Fruit fly (Drosophila melanogaster): ENCODE results near the gene CG17260.

Gene CG17260

dm6 chr2L:3029012-3029411, 8.0 kb upstream of the CG17260 start, which contains the start of the genes Sf3b2 and CG17219 (continued):
- TF ChIP-seq sqz (GFP tag; optimal IDR thresholded peaks at IDR 0.05): no peak
- TF ChIP-seq CG2120 (GFP tag; optimal IDR thresholded peaks at IDR 0.05): peak; percentile 49
- TF ChIP-seq Max (GFP tag; optimal IDR thresholded peaks at IDR 0.05): peak; percentile 62
- TF ChIP-seq Dref (GFP tag; IDR thresholded peaks at IDR 0.05): peak; percentile 90
- TF ChIP-seq CG15514 (GFP tag; optimal IDR thresholded peaks at IDR 0.05): peak; percentile 1
- TF ChIP-seq tna (GFP tag; IDR thresholded peaks at IDR 0.05; ENCODE audit: partially characterized antibody): peak; percentile 61
- TF ChIP-seq NC2α (GFP tag; optimal IDR thresholded peaks at IDR 0.05): no peak
- TF ChIP-seq Kr (GFP tag; optimal IDR thresholded peaks at IDR 0.05): no peak
- no peak for TF ChIP-seq CG2199 (GFP tag; IDR thresholded peaks at IDR 0.05)
- no peak for TF ChIP-seq CG17328 (GFP tag; IDR thresholded peaks at IDR 0.05)
- TF ChIP-seq nmo (GFP tag; optimal IDR thresholded peaks at IDR 0.05): peak; percentile 40
- no peak for TF ChIP-seq maf-S (GFP tag; optimal IDR thresholded peaks at IDR 0.05)
- peak; percentile 18 for TF ChIP-seq sens (GFP tag)
- TF ChIP-seq HLH54F (GFP tag; optimal IDR thresholded peaks at IDR 0.05): peak; percentile 16
- TF ChIP-seq CG33213 (GFP tag; optimal IDR thresholded peaks at IDR 0.05): peak; percentile 4
- TF ChIP-seq HmgD (GFP tag; optimal IDR thresholded peaks at IDR 0.05): no peak
- TF ChIP-seq zf30C (GFP tag; optimal IDR thresholded peaks at IDR 0.05): no peak
- TF ChIP-seq caup (GFP tag; optimal IDR thresholded peaks at IDR 0.05; ENCODE audit: severe bottlenecking): no peak
- no peak for TF ChIP-seq CG12769 (tag; optimal IDR thresholded peaks at IDR 0.05)
- TF ChIP-seq inv (GFP tag; IDR thresholded peaks at IDR 0.05; ENCODE audit: partially characterized antibody): peak; percentile 50; the same call in 1 of the 2 replicates
- TF ChIP-seq vnd (GFP tag; IDR thresholded peaks at IDR 0.05; ENCODE audit: partially characterized antibody): peak; percentile 52; the same call in 2 of the 3 replicates
- TF ChIP-seq chn (GFP tag; optimal IDR thresholded peaks at IDR 0.05): no peak
- TF ChIP-seq sna (GFP tag; IDR thresholded peaks at IDR 0.05; ENCODE audit: partially characterized antibody): no peak
- peak; percentile 3 for TF ChIP-seq tin (GFP tag; optimal IDR thresholded peaks at IDR 0.05)
- peak; percentile 65 for TF ChIP-seq stwl (tag; optimal IDR thresholded peaks at IDR 0.05)
- TF ChIP-seq CG2129 (GFP tag; IDR thresholded peaks at IDR 0.05; ENCODE audit: partially characterized antibody): peak; percentile 29; the same call in 1 of the 2 replicates
- TF ChIP-seq stc (GFP tag; IDR thresholded peaks at IDR 0.05): no peak
- peak; percentile 28 for TF ChIP-seq NfI (GFP tag; optimal IDR thresholded peaks at IDR 0.05)
- TF ChIP-seq Myb (GFP tag; optimal IDR thresholded peaks at IDR 0.05): peak; percentile 78
- peak; percentile 55 for TF ChIP-seq CG30020 (tag; optimal IDR thresholded peaks at IDR 0.05)
- TF ChIP-seq Scr (GFP tag; IDR thresholded peaks at IDR 0.05; ENCODE audit: partially characterized antibody): peak; percentile 76
- no peak for TF ChIP-seq tio (GFP tag; optimal IDR thresholded peaks at IDR 0.05)
- no peak for TF ChIP-seq TFAM (GFP tag; optimal IDR thresholded peaks at IDR 0.05)
- TF ChIP-seq B-H1 (GFP tag; IDR thresholded peaks at IDR 0.05): no peak
- TF ChIP-seq CG1603 (tag; optimal IDR thresholded peaks at IDR 0.05): peak; percentile 69
- no peak for TF ChIP-seq C15 (GFP tag; IDR thresholded peaks at IDR 0.05)
- TF ChIP-seq Doc3 (GFP tag; IDR thresholded peaks at IDR 0.05; ENCODE audit: partially characterized antibody): peak; percentile 53; the same call in 2 of the 3 replicates
- no peak for TF ChIP-seq CG9817 (tag; optimal IDR thresholded peaks at IDR 0.05)
- TF ChIP-seq Rfx (GFP tag; IDR thresholded peaks at IDR 0.05): peak; percentile 39; the same call in 1 of the 2 replicates
- peak; percentile 62 for TF ChIP-seq CG12659 (GFP tag; optimal IDR thresholded peaks at IDR 0.05)
- peak; percentile 49; the same call in 1 of the 3 replicates for TF ChIP-seq CG7963 (GFP tag; IDR thresholded peaks at IDR 0.05; ENCODE audit: partially characterized antibody)
- 0 out of 3 replicates have a peak, but pooled peaks have one; percentile 32 for TF ChIP-seq mld (GFP tag; IDR thresholded peaks at IDR 0.05; ENCODE audit: partially characterized antibody)
- TF ChIP-seq CG9932 (GFP tag; IDR thresholded peaks at IDR 0.05): peak; percentile 49; the same call in 1 of the 2 replicates
- peak; percentile 24 for TF ChIP-seq gro (GFP tag; optimal IDR thresholded peaks at IDR 0.05)
- peak; percentile 26 to 85 for TF ChIP-seq crp (GFP tag; optimal IDR thresholded peaks at IDR 0.05)
- peak; percentile 60 for TF ChIP-seq HmgZ (tag; optimal IDR thresholded peaks at IDR 0.05)
- TF ChIP-seq pfk (GFP tag; optimal IDR thresholded peaks at IDR 0.05): peak; percentile 22
- TF ChIP-seq CG6254 (GFP tag; optimal IDR thresholded peaks at IDR 0.05): peak; percentile 99
- TF ChIP-seq CG2889 (GFP tag; IDR thresholded peaks at IDR 0.05): no peak

Data from whole organism, embryonic.